Fruit fly (Drosophila melanogaster): Measurements from ENCODE around the gene CenB1A.

DNA sequence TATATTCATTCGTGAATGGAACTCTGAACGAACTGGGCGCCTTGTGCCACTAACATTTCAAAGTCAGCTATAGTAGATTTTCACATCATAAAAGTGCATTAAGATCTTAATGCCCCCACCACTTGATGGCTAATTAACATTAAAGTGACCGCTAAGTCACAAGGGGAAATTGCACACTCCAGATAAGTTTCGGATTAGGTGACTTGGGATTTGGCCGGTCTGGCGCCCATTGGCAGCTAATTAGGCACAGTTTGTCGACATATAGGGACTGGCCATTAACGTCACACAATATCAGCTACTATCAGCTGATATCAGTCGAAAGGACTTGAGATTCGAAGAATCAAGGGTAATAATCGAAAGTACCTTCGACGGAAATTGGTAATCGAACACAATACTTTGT is 46.4 kb downstream of the CenB1A start:
- TF ChIP-seq Ets98B (GFP tag; IDR thresholded peaks at IDR 0.05) (no peak), Snoo (tag; optimal IDR thresholded peaks at IDR 0.05) (no peak), CG15710 (tag; optimal IDR thresholded peaks at IDR 0.05) (no peak), CG17806 (tag; optimal IDR thresholded peaks at IDR 0.05) (no peak), CG34367 (tag; optimal IDR thresholded peaks at IDR 0.05) (no peak), CG32121 (GFP tag; IDR thresholded peaks at IDR 0.05) (no peak), Pif1B (GFP tag; optimal IDR thresholded peaks at IDR 0.05) (no peak), CG10348 (GFP tag; IDR thresholded peaks at IDR 0.05) (no peak)
